Fruit fly (Drosophila melanogaster): ENCODE results near the gene CG1523.

CG1523 gene

dm6 chr3R:28811677-28812465 lies 7.6 kb downstream of the CG1523 start, which contains the start of gene Prp39:
Gene Prp39, plus strand, starts transcription at chr3R:28812102.
- TF ChIP-seq CTCF (optimal IDR thresholded peaks at IDR 0.05), result no peak
- TF ChIP-seq CG8478 (optimal IDR thresholded peaks at IDR 0.05), result no peak

dm6 chr3R:28810942-28811676 lies 8.4 kb downstream of the CG1523 start, which contains the start of gene wdn:
Gene wdn, minus strand, starts transcription at chr3R:28811337.
- TF ChIP-seq CG8478 (optimal IDR thresholded peaks at IDR 0.05), result no peak
- no peak for TF ChIP-seq CTCF (optimal IDR thresholded peaks at IDR 0.05)

dm6 chr3R:28806402-28806801 lies 13.1 kb downstream of the CG1523 start, which contains the start of gene CheB98a:
Gene CheB98a, plus strand, starts transcription at chr3R:28806702.
- TF ChIP-seq CTCF (optimal IDR thresholded peaks at IDR 0.05), result no peak
- no peak for TF ChIP-seq CG8478 (optimal IDR thresholded peaks at IDR 0.05)

dm6 chr3R:28805164-28805563 lies 14.3 kb downstream of the CG1523 start:
- TF ChIP-seq CTCF (optimal IDR thresholded peaks at IDR 0.05) (no peak), CG8478 (optimal IDR thresholded peaks at IDR 0.05) (no peak)

- TF ChIP-seq CTCF (optimal IDR thresholded peaks at IDR 0.05) (no peak), CG8478 (optimal IDR thresholded peaks at IDR 0.05) (no peak)
These were observed 29.2 kb downstream of the CG1523 start, which contains the start of gene intr for dm6 chr3R:28790222-28790621. Gene intr, plus strand, starts transcription at chr3R:28790522.

DNA sequence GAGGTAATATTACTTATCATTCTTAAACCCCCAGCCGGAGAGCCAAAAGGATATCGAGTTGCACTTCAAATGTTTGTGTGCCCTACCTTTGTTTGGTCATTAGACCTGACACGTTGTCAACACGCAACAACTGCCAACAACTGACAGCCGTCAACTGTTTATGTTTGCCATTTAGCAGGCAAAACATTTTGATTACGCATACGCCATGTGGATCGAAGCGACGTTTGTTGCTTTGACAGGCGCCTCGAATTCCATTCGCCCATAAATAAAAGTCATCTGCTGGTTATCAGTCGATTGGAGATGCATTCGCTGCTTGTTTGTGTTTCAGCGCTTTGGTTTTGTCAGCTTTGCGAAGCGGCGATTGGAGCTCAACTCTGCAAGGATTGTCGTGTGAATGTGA lies 30.2 kb downstream of the CG1523 start, which contains the start of gene CG34295:
CG34295 (plus strand) TSS at position 301 of the 400 bp plus-strand sequence.
- no peak for TF ChIP-seq CTCF (optimal IDR thresholded peaks at IDR 0.05)
- TF ChIP-seq CG8478 (optimal IDR thresholded peaks at IDR 0.05), result no peak

DNA sequence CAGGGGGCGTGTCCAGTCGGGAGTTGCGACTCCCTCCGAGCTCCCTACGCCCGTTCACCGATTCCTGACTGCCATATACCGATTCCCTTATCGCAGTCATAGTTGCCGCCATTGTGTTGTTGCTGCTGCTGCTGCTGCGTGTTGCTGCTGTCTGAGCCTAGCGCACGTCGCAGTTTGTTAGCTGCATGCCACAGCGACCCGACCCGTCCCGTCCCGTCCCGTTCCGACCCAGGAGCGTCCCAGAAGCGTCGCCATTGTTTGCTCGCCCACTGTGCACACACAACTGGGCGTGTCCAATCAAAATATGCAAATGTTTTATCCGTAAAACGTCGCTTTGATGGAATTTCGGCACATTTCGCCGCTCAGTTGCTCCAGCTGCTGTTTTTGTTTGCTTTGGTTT lies 43.8 kb downstream of the CG1523 start:
- TF ChIP-seq CG8478 (optimal IDR thresholded peaks at IDR 0.05) (no peak), CTCF (optimal IDR thresholded peaks at IDR 0.05) (no peak)
